Fruit fly (Drosophila melanogaster) whole organism, embryonic: Measurements from ENCODE around the gene slp1.
A peak's percentile ranks its signal among the peaks of the same experiment; 100 is the strongest.

Experiments
- CG10267 ChIP-seq: fragments of 200-800 bp; sonication (Bioruptor generic); optimal IDR thresholded peaks from 2 replicates; lab custom pipeline; 2018; ENCODE audit warnings: missing biosample characterization, mild to moderate bottlenecking, missing genetic modification characterization, moderate library complexity
- CG11398 ChIP-seq: fragments of 200-800 bp; sonication (Bioruptor generic); optimal IDR thresholded peaks from 2 replicates; lab custom pipeline; 2016; ENCODE audit warnings: missing biosample characterization, missing genetic modification characterization
- CG12071 ChIP-seq: fragments of 200-800 bp; sonication (Bioruptor generic); optimal IDR thresholded peaks from 3 replicates; lab custom pipeline; 2018; ENCODE audit warnings: missing biosample characterization, mild to moderate bottlenecking, missing genetic modification characterization
- CG12744 ChIP-seq: fragments of 200-800 bp; sonication (Bioruptor generic); optimal IDR thresholded peaks from 2 replicates; lab custom pipeline; 2016; ENCODE audit warnings: missing biosample characterization, missing genetic modification characterization
- CG16779 ChIP-seq: fragments of 200-800 bp; sonication (Bioruptor generic); IDR thresholded peaks from 2 replicates; pipeline ENCODE4 v1.3.6; 2022; ENCODE audit warnings: missing biosample characterization, missing genetic modification characterization
- CG17568 ChIP-seq: fragments of 200-800 bp; sonication (Bioruptor generic); optimal IDR thresholded peaks from 2 replicates; lab custom pipeline; 2018; ENCODE audit warnings: missing biosample characterization, mild to moderate bottlenecking, missing genetic modification characterization, moderate library complexity
- CG17802 ChIP-seq: fragments of 200-800 bp; sonication (Bioruptor generic); optimal IDR thresholded peaks from 2 replicates; lab custom pipeline; 2018; ENCODE audit warnings: missing biosample characterization, mild to moderate bottlenecking, missing genetic modification characterization, moderate library complexity
- CG18011 ChIP-seq: fragments of 200-800 bp; sonication (Bioruptor generic); optimal IDR thresholded peaks from 2 replicates; lab custom pipeline; 2017; ENCODE audit warnings: missing biosample characterization, missing genetic modification characterization, mild to moderate bottlenecking, moderate library complexity, missing genotype
- CG3281 ChIP-seq: fragments of 200-800 bp; sonication (Bioruptor generic); optimal IDR thresholded peaks from 3 replicates; lab custom pipeline; 2017; ENCODE audit warnings: missing biosample characterization, mild to moderate bottlenecking, missing genetic modification characterization
- CG42726 ChIP-seq: fragments of 200-800 bp; sonication (Bioruptor generic); IDR thresholded peaks from 2 replicates; pipeline ENCODE4 v1.3.6; 2022; ENCODE audit warnings: missing biosample characterization, missing genetic modification characterization; ENCODE audit not compliant: partially characterized antibody
- CG4404 ChIP-seq: fragments of 200-800 bp; sonication (Bioruptor generic); IDR thresholded peaks from 2 replicates; pipeline ENCODE4 v1.3.6; 2022; ENCODE audit warnings: missing biosample characterization, missing genetic modification characterization
- CG6175 ChIP-seq: fragments of 200-800 bp; sonication (Bioruptor generic); IDR thresholded peaks from 3 replicates; pipeline ENCODE4 v1.3.6; 2022; ENCODE audit warnings: missing biosample characterization, missing genetic modification characterization
- CG6683 ChIP-seq: fragments of 200-800 bp; sonication (Bioruptor generic); optimal IDR thresholded peaks from 2 replicates; lab custom pipeline; 2017; ENCODE audit warnings: missing biosample characterization, mild to moderate bottlenecking, missing genetic modification characterization, missing genetic modification reagents
- CG7987 ChIP-seq: fragments of 200-800 bp; sonication (Bioruptor generic); optimal IDR thresholded peaks from 2 replicates; lab custom pipeline; 2018; ENCODE audit warnings: missing biosample characterization, mild to moderate bottlenecking, missing genetic modification characterization, moderate library complexity
- CG9215 ChIP-seq: fragments of 200-800 bp; sonication (Bioruptor generic); IDR thresholded peaks from 2 replicates; pipeline ENCODE4 v1.3.6; 2022; ENCODE audit warnings: missing biosample characterization, missing genetic modification characterization
- CG9797 ChIP-seq: fragments of 200-800 bp; sonication (Bioruptor generic); optimal IDR thresholded peaks from 3 replicates; lab custom pipeline; 2018; ENCODE audit warnings: missing biosample characterization, mild to moderate bottlenecking, missing genetic modification characterization
- CHES-1-like ChIP-seq: fragments of 200-800 bp; sonication (Bioruptor generic); optimal IDR thresholded peaks from 2 replicates; lab custom pipeline; 2016; ENCODE audit warnings: missing biosample characterization, missing genetic modification characterization
- Dad ChIP-seq: fragments of 200-800 bp; sonication (Bioruptor generic); optimal IDR thresholded peaks from 3 replicates; lab custom pipeline; 2016; ENCODE audit warnings: missing biosample characterization, missing genetic modification characterization
- Dfd ChIP-seq, 2 experiments: fragments of >200 bp; optimal IDR thresholded peaks; 2 replicates each; lab custom pipeline; 2017; ENCODE audit warnings: missing biosample characterization in 2 of 2, missing genetic modification characterization in 2 of 2
- E2f2 ChIP-seq: fragments of 200-800 bp; sonication (Bioruptor generic); IDR thresholded peaks from 2 replicates; pipeline ENCODE4 v1.3.6; 2022; ENCODE audit warnings: missing biosample characterization, missing genetic modification characterization
- Ets97D ChIP-seq: fragments of 200-800 bp; sonication (Bioruptor generic); optimal IDR thresholded peaks from 3 replicates; lab custom pipeline; 2016; ENCODE audit warnings: missing biosample characterization, missing genetic modification characterization
- Fer3 ChIP-seq: fragments of 200-800 bp; sonication (Bioruptor generic); optimal IDR thresholded peaks from 2 replicates; lab custom pipeline; 2018; ENCODE audit warnings: missing biosample characterization, mild to moderate bottlenecking, missing genetic modification characterization, moderate library complexity
- HLH4C ChIP-seq: fragments of 200-800 bp; sonication (Bioruptor generic); IDR thresholded peaks from 3 replicates; pipeline ENCODE4 v1.3.6; 2022; ENCODE audit warnings: missing biosample characterization, missing genetic modification characterization; ENCODE audit not compliant: partially characterized antibody
- Jarid2 ChIP-seq: fragments of 200-800 bp; sonication (Bioruptor generic); optimal IDR thresholded peaks from 3 replicates; lab custom pipeline; 2017; ENCODE audit warnings: mild to moderate bottlenecking, missing biosample characterization, missing genetic modification reagents, missing genetic modification characterization
- Lpt ChIP-seq: fragments of >200 bp; optimal IDR thresholded peaks from 2 replicates; lab custom pipeline; 2018; ENCODE audit warnings: missing biosample characterization, missing genetic modification characterization
- Mes4 ChIP-seq: fragments of 200-800 bp; sonication (Bioruptor generic); optimal IDR thresholded peaks from 2 replicates; lab custom pipeline; 2016; ENCODE audit warnings: missing biosample characterization, missing genetic modification characterization
- Myb ChIP-seq: fragments of 200-800 bp; sonication (Bioruptor generic); optimal IDR thresholded peaks from 2 replicates; lab custom pipeline; 2016; ENCODE audit warnings: missing biosample characterization, missing genetic modification characterization
- NC2α ChIP-seq: fragments of 200-800 bp; sonication (Bioruptor generic); optimal IDR thresholded peaks from 2 replicates; lab custom pipeline; 2016; ENCODE audit warnings: missing biosample characterization, missing genetic modification characterization
- Spps ChIP-seq: fragments of 200-800 bp; sonication (Bioruptor generic); optimal IDR thresholded peaks from 2 replicates; lab custom pipeline; 2018; ENCODE audit warnings: missing biosample characterization, mild to moderate bottlenecking, missing genetic modification characterization
- Ssrp ChIP-seq: fragments of 200-800 bp; sonication (Bioruptor generic); optimal IDR thresholded peaks from 2 replicates; lab custom pipeline; 2018; ENCODE audit warnings: missing biosample characterization, mild to moderate bottlenecking, missing genetic modification characterization, moderate library complexity
- ap ChIP-seq: fragments of 200-800 bp; sonication (Bioruptor generic); IDR thresholded peaks from 2 replicates; pipeline ENCODE4 v1.3.6; 2022; ENCODE audit warnings: missing biosample characterization, missing genetic modification characterization
- ato ChIP-seq: fragments of 200-800 bp; sonication (Bioruptor generic); IDR thresholded peaks from 2 replicates; pipeline ENCODE4 v1.3.6; 2022; ENCODE audit warnings: missing biosample characterization, missing genetic modification characterization; ENCODE audit not compliant: partially characterized antibody
- btn ChIP-seq: fragments of 200-800 bp; sonication (Bioruptor generic); optimal IDR thresholded peaks from 2 replicates; lab custom pipeline; 2016; ENCODE audit warnings: missing biosample characterization, missing genetic modification characterization
- cg ChIP-seq: fragments of 200-800 bp; sonication (Bioruptor generic); optimal IDR thresholded peaks from 3 replicates; lab custom pipeline; 2019; ENCODE audit warnings: missing biosample characterization, mild to moderate bottlenecking, missing genetic modification characterization, moderate library complexity
- chm ChIP-seq: fragments of 200-800 bp; sonication (Bioruptor generic); IDR thresholded peaks from 2 replicates; pipeline ENCODE4 v1.3.6; 2022; ENCODE audit warnings: missing biosample characterization, missing genetic modification characterization
- en ChIP-seq: fragments of 200-800 bp; sonication (Bioruptor generic); optimal IDR thresholded peaks from 2 replicates; lab custom pipeline; 2016; ENCODE audit warnings: missing biosample characterization, missing genetic modification characterization
- ham ChIP-seq: fragments of 200-800 bp; sonication (Bioruptor generic); IDR thresholded peaks from 2 replicates; pipeline ENCODE4 v1.3.6; 2022; ENCODE audit warnings: missing biosample characterization, missing genetic modification characterization
- her ChIP-seq: fragments of 200-800 bp; sonication (Bioruptor generic); optimal IDR thresholded peaks from 2 replicates; lab custom pipeline; 2016; ENCODE audit warnings: missing biosample characterization, missing genetic modification characterization
- hth ChIP-seq: fragments of >200 bp; optimal IDR thresholded peaks from 2 replicates; lab custom pipeline; 2017; ENCODE audit warnings: inconsistent platforms
- jing ChIP-seq: fragments of 200-800 bp; sonication (Bioruptor generic); optimal IDR thresholded peaks from 2 replicates; lab custom pipeline; 2018; ENCODE audit warnings: missing biosample characterization, mild to moderate bottlenecking, missing genetic modification characterization
- kah ChIP-seq: fragments of 200-800 bp; sonication (Bioruptor generic); optimal IDR thresholded peaks from 2 replicates; lab custom pipeline; 2018; ENCODE audit warnings: missing biosample characterization, mild to moderate bottlenecking, missing genetic modification characterization
- kni ChIP-seq: fragments of 200-800 bp; sonication (Bioruptor generic); optimal IDR thresholded peaks from 3 replicates; lab custom pipeline; 2017; ENCODE audit warnings: mild to moderate bottlenecking, missing biosample characterization, missing genetic modification reagents, missing genetic modification characterization
- mirr ChIP-seq: fragments of 200-800 bp; sonication (Bioruptor generic); optimal IDR thresholded peaks from 3 replicates; lab custom pipeline; 2018; ENCODE audit warnings: missing biosample characterization, mild to moderate bottlenecking, missing genetic modification characterization
- pita ChIP-seq: fragments of 200-800 bp; sonication (Bioruptor generic); optimal IDR thresholded peaks from 2 replicates; lab custom pipeline; 2017; ENCODE audit warnings: missing biosample characterization, mild to moderate bottlenecking, missing genetic modification characterization
- pnt ChIP-seq: fragments of 200-800 bp; sonication (Bioruptor generic); optimal IDR thresholded peaks from 3 replicates; lab custom pipeline; 2016; ENCODE audit warnings: missing biosample characterization, missing genetic modification characterization
- tap ChIP-seq: fragments of 200-800 bp; optimal IDR thresholded peaks from 3 replicates; lab custom pipeline; 2019; ENCODE audit warnings: missing biosample characterization, mild to moderate bottlenecking, missing genetic modification characterization, moderate library complexity
- tna ChIP-seq: fragments of 200-800 bp; sonication (Bioruptor generic); IDR thresholded peaks from 2 replicates; pipeline ENCODE4 v1.3.6; 2022; ENCODE audit warnings: missing biosample characterization, missing genetic modification characterization; ENCODE audit not compliant: partially characterized antibody
- tx ChIP-seq: fragments of 200-800 bp; sonication (Bioruptor generic); optimal IDR thresholded peaks from 2 replicates; lab custom pipeline; 2016; ENCODE audit warnings: missing biosample characterization, missing genetic modification characterization
- wor ChIP-seq: fragments of 200-800 bp; sonication (Bioruptor generic); IDR thresholded peaks from 2 replicates; pipeline ENCODE4 v1.3.6; 2022; ENCODE audit warnings: missing biosample characterization, missing genetic modification characterization
- zf30C ChIP-seq: fragments of 200-800 bp; sonication (Bioruptor generic); optimal IDR thresholded peaks from 3 replicates; lab custom pipeline; 2018; ENCODE audit warnings: missing biosample characterization, mild to moderate bottlenecking, missing genetic modification characterization

Gene slp1

dm6 chr2L:3802818-3803456 lies 22.5 kb upstream of the slp1 start (continued):
- no peak for TF ChIP-seq tna (GFP tag; lab: Robert Waterston, UW)
- TF ChIP-seq mirr (GFP tag; lab: Kevin White, UChicago), result peak; percentile 9
- no peak for TF ChIP-seq cg
- peak; percentile 52; the same call in 1 of the 2 replicates for TF ChIP-seq chm (GFP tag; lab: Robert Waterston, UW)
- peak; percentile 14 for TF ChIP-seq kni (GFP tag; lab: Kevin White, UChicago)
- TF ChIP-seq Spps (tag; lab: Kevin White, UChicago), result peak; percentile 14
- no peak for TF ChIP-seq Dad (GFP tag; lab: Kevin White, UChicago)
- TF ChIP-seq CG17802 (tag; lab: Kevin White, UChicago), result no peak
- TF ChIP-seq wor, result peak; percentile 38; the same call in 1 of the 2 replicates
- TF ChIP-seq btn (GFP tag; lab: Kevin White, UChicago), result no peak
- no peak for TF ChIP-seq CG6683
- peak; percentile 11 for TF ChIP-seq her (GFP tag; lab: Kevin White, UChicago)
- no peak for TF ChIP-seq ham
- TF ChIP-seq tap, result peak; percentile 82
- TF ChIP-seq hth (lab: Kevin White, UChicago), result no peak
- peak; percentile 73 for TF ChIP-seq E2f2 (GFP tag; lab: Robert Waterston, UW)
- no peak for TF ChIP-seq Dfd (GFP tag; optimal IDR thresholded peaks at IDR 0.05; lab: Kevin White, UChicago)
- TF ChIP-seq CG3281 (GFP tag; lab: Kevin White, UChicago), result peak; percentile 25
- TF ChIP-seq CG17568 (GFP tag; lab: Kevin White, UChicago), result no peak
- TF ChIP-seq CG12744, result peak; percentile 51
- TF ChIP-seq pnt (GFP tag; lab: Kevin White, UChicago), result no peak
- peak; percentile 31 for TF ChIP-seq pita (GFP tag; lab: Kevin White, UChicago)
- TF ChIP-seq Jarid2 (GFP tag; lab: Kevin White, UChicago), result no peak
- no peak for TF ChIP-seq CG18011 (GFP tag; lab: Kevin White, UChicago)
- TF ChIP-seq CG9215 (GFP tag; lab: Robert Waterston, UW), result peak; percentile 80
- TF ChIP-seq en (GFP tag; lab: Kevin White, UChicago), result no peak
- no peak for TF ChIP-seq Lpt (GFP tag; lab: Kevin White, UChicago)
- no peak for TF ChIP-seq CG9797 (GFP tag; lab: Kevin White, UChicago)
- TF ChIP-seq CG12071 (GFP tag; lab: Kevin White, UChicago), result no peak
- peak; percentile 42; the same call in 1 of the 2 replicates for TF ChIP-seq ap (GFP tag; lab: Robert Waterston, UW)
- TF ChIP-seq tx (GFP tag; lab: Kevin White, UChicago), result no peak
- peak; percentile 69; the same call in 1 of the 3 replicates for TF ChIP-seq CG6175 (GFP tag; lab: Robert Waterston, UW)
- no peak for TF ChIP-seq HLH4C
- no peak for TF ChIP-seq CG7987 (GFP tag; lab: Kevin White, UChicago)
- peak; percentile 59 for TF ChIP-seq Ssrp (tag; lab: Kevin White, UChicago)
- TF ChIP-seq CG16779 (GFP tag; lab: Robert Waterston, UW), result 0 out of 2 replicates have a peak, but pooled peaks have one; percentile 48
- peak; percentile 15 for TF ChIP-seq jing
- no peak for TF ChIP-seq zf30C
- TF ChIP-seq CG4404, result no peak
- TF ChIP-seq CG11398 (GFP tag; lab: Kevin White, UChicago), result peak; percentile 31
- peak; percentile 80 for TF ChIP-seq Fer3
- TF ChIP-seq CG10267 (tag; lab: Kevin White, UChicago), result peak; percentile 61
- TF ChIP-seq NC2α (GFP tag; lab: Kevin White, UChicago), result no peak
- peak; percentile 27 for TF ChIP-seq kah (GFP tag; lab: Kevin White, UChicago)
- no peak for TF ChIP-seq ato
- peak; percentile 24 for TF ChIP-seq Ets97D (GFP tag; lab: Kevin White, UChicago)
- TF ChIP-seq Myb (GFP tag; lab: Kevin White, UChicago), result peak; percentile 37
- TF ChIP-seq Mes4, result peak; percentile 22
- TF ChIP-seq CHES-1-like, result peak; percentile 23
- no peak for TF ChIP-seq CG42726 (GFP tag; lab: Robert Waterston, UW)
